Worm (Caenorhabditis elegans): ENCODE data around the gene sptl-3.

ce11 chrV:13856376-13856775 lies 36.7 kb upstream of the sptl-3 start, which contains the start of gene srx-134:
- TF ChIP-seq lsy-2 (tag; optimal IDR thresholded peaks at IDR 0.05) (no peak), zip-8 (tag; optimal IDR thresholded peaks at IDR 0.05) (no peak)
